Fruit fly (Drosophila melanogaster) whole organism, embryonic: ENCODE measurements around the gene Suv3.

Experiments used
- Abd-B ChIP-seq: fragments of 200-800 bp; sonication (Bioruptor generic); optimal IDR thresholded peaks from 2 replicates; lab custom pipeline; 2018; ENCODE audit warnings: missing biosample characterization, mild to moderate bottlenecking, missing genetic modification characterization, moderate library complexity
- BEAF-32 ChIP-seq: fragments of 200-800 bp; sonication (Bioruptor generic); optimal IDR thresholded peaks from 3 replicates; lab custom pipeline; 2017; ENCODE audit warnings: missing biosample characterization, missing genetic modification characterization, mild to moderate bottlenecking, moderate library complexity, missing genetic modification reagents
- CG10274 ChIP-seq: fragments of 200-800 bp; sonication (Bioruptor generic); optimal IDR thresholded peaks from 3 replicates; lab custom pipeline; 2017; ENCODE audit warnings: missing biosample characterization, mild to moderate bottlenecking, missing genetic modification characterization
- CG10543 ChIP-seq: fragments of 200-800 bp; sonication (Bioruptor generic); optimal IDR thresholded peaks from 3 replicates; lab custom pipeline; 2017; ENCODE audit warnings: missing biosample characterization, mild to moderate bottlenecking, missing genetic modification characterization, moderate library complexity
- CG13296 ChIP-seq: fragments of 200-800 bp; sonication (Bioruptor generic); optimal IDR thresholded peaks from 3 replicates; lab custom pipeline; 2018; ENCODE audit warnings: missing biosample characterization, mild to moderate bottlenecking, missing genetic modification characterization
- CG17328 ChIP-seq: fragments of 200-800 bp; sonication (Bioruptor generic); IDR thresholded peaks from 2 replicates; pipeline ENCODE4 v1.3.6; 2022; ENCODE audit warnings: missing biosample characterization, missing genetic modification characterization
- CG17829 ChIP-seq: fragments of 200-800 bp; optimal IDR thresholded peaks from 2 replicates; lab custom pipeline; 2019; ENCODE audit warnings: missing biosample characterization, mild to moderate bottlenecking, missing genetic modification characterization, moderate library complexity
- CG18619 ChIP-seq: fragments of 200-800 bp; sonication (Bioruptor generic); optimal IDR thresholded peaks from 3 replicates; lab custom pipeline; 2017; ENCODE audit warnings: missing biosample characterization, mild to moderate bottlenecking, missing genetic modification characterization
- CG3281 ChIP-seq: fragments of 200-800 bp; sonication (Bioruptor generic); optimal IDR thresholded peaks from 3 replicates; lab custom pipeline; 2017; ENCODE audit warnings: missing biosample characterization, mild to moderate bottlenecking, missing genetic modification characterization
- CG4328 ChIP-seq: fragments of 200-800 bp; sonication (Bioruptor generic); optimal IDR thresholded peaks from 3 replicates; lab custom pipeline; 2017; ENCODE audit warnings: missing biosample characterization, missing genetic modification reagents, missing genetic modification characterization
- CG7556 ChIP-seq: fragments of 200-800 bp; sonication (Bioruptor generic); optimal IDR thresholded peaks from 2 replicates; lab custom pipeline; 2017; ENCODE audit warnings: missing biosample characterization, mild to moderate bottlenecking, missing genetic modification characterization
- CG9727 ChIP-seq: fragments of 200-800 bp; sonication (Bioruptor generic); optimal IDR thresholded peaks from 3 replicates; lab custom pipeline; 2017; ENCODE audit warnings: missing biosample characterization, mild to moderate bottlenecking, missing genetic modification characterization
- D19A ChIP-seq: fragments of 200-800 bp; optimal IDR thresholded peaks from 3 replicates; lab custom pipeline; 2019; ENCODE audit warnings: missing biosample characterization, mild to moderate bottlenecking, missing genetic modification characterization, moderate library complexity
- Dek ChIP-seq: fragments of 200-800 bp; sonication (Bioruptor generic); optimal IDR thresholded peaks from 3 replicates; lab custom pipeline; 2019; ENCODE audit warnings: missing biosample characterization, mild to moderate bottlenecking, missing genetic modification characterization, moderate library complexity
- Doc3 ChIP-seq: fragments of 200-800 bp; sonication (Bioruptor generic); IDR thresholded peaks from 3 replicates; pipeline ENCODE4 v1.3.6; 2022; ENCODE audit warnings: missing biosample characterization, missing genetic modification characterization; ENCODE audit not compliant: partially characterized antibody
- Fer3 ChIP-seq: fragments of 200-800 bp; sonication (Bioruptor generic); optimal IDR thresholded peaks from 2 replicates; lab custom pipeline; 2018; ENCODE audit warnings: missing biosample characterization, mild to moderate bottlenecking, missing genetic modification characterization, moderate library complexity
- Gsc ChIP-seq: fragments of 200-800 bp; sonication (Bioruptor generic); IDR thresholded peaks from 2 replicates; pipeline ENCODE4 v1.3.6; 2022; ENCODE audit warnings: missing biosample characterization, missing genetic modification characterization
- Hr3 ChIP-seq: fragments of 200-800 bp; sonication (Bioruptor generic); optimal IDR thresholded peaks from 3 replicates; lab custom pipeline; 2016; ENCODE audit warnings: missing biosample characterization, missing genetic modification characterization
- Hr51 ChIP-seq, 2 experiments: fragments of 200-800 bp; sonication (Bioruptor generic); optimal IDR thresholded peaks; 2 replicates in 1 of 2; 3 replicates in 1 of 2; lab custom pipeline; 2016 to 2018; ENCODE audit warnings: missing biosample characterization in 2 of 2, missing genetic modification characterization in 2 of 2, mild to moderate bottlenecking in 1 of 2, moderate library complexity in 1 of 2
- Lim3 ChIP-seq: fragments of 200-800 bp; sonication (Bioruptor generic); IDR thresholded peaks from 2 replicates; pipeline ENCODE4 v1.3.6; 2022; ENCODE audit warnings: missing biosample characterization, missing genetic modification characterization
- Meics ChIP-seq: fragments of 200-800 bp; sonication (Bioruptor generic); optimal IDR thresholded peaks from 2 replicates; lab custom pipeline; 2017; ENCODE audit warnings: missing biosample characterization, mild to moderate bottlenecking, missing genetic modification characterization
- NC2α ChIP-seq: fragments of 200-800 bp; sonication (Bioruptor generic); optimal IDR thresholded peaks from 2 replicates; lab custom pipeline; 2016; ENCODE audit warnings: missing biosample characterization, missing genetic modification characterization
- Nf-YB ChIP-seq: fragments of 200-800 bp; sonication (Bioruptor generic); optimal IDR thresholded peaks from 3 replicates; lab custom pipeline; 2019; ENCODE audit warnings: missing biosample characterization, mild to moderate bottlenecking, missing genetic modification characterization, moderate library complexity
- Nf-YC ChIP-seq: fragments of 200-800 bp; optimal IDR thresholded peaks from 3 replicates; lab custom pipeline; 2019; ENCODE audit warnings: missing biosample characterization, mild to moderate bottlenecking, missing genetic modification characterization, moderate library complexity
- Oli ChIP-seq: fragments of 200-800 bp; sonication (Bioruptor generic); optimal IDR thresholded peaks from 2 replicates; lab custom pipeline; 2018; ENCODE audit warnings: missing biosample characterization, mild to moderate bottlenecking, missing genetic modification characterization, moderate library complexity
- Poxn ChIP-seq: fragments of 200-800 bp; sonication (Bioruptor generic); IDR thresholded peaks from 2 replicates; pipeline ENCODE4 v1.3.6; 2022; ENCODE audit warnings: missing biosample characterization, missing genetic modification characterization
- Sin3A ChIP-seq: fragments of >200 bp; optimal IDR thresholded peaks from 2 replicates; lab custom pipeline; 2018
- Ssrp ChIP-seq: fragments of 200-800 bp; sonication (Bioruptor generic); optimal IDR thresholded peaks from 2 replicates; lab custom pipeline; 2018; ENCODE audit warnings: missing biosample characterization, mild to moderate bottlenecking, missing genetic modification characterization, moderate library complexity
- Xbp1 ChIP-seq: fragments of 200-800 bp; sonication (Bioruptor generic); optimal IDR thresholded peaks from 3 replicates; lab custom pipeline; 2016; ENCODE audit warnings: missing biosample characterization, mild to moderate bottlenecking, missing genetic modification characterization
- al ChIP-seq: fragments of 200-800 bp; sonication (Bioruptor generic); IDR thresholded peaks from 2 replicates; pipeline ENCODE4 v1.3.6; 2022; ENCODE audit warnings: missing biosample characterization, missing genetic modification characterization
- ara ChIP-seq: fragments of 200-800 bp; sonication (Bioruptor generic); IDR thresholded peaks from 2 replicates; pipeline ENCODE4 v1.3.6; 2022; ENCODE audit warnings: missing biosample characterization, missing genetic modification characterization
- crp ChIP-seq, 2 experiments: fragments of 200-800 bp; sonication (Bioruptor generic); optimal IDR thresholded peaks; 2 replicates in 1 of 2; 3 replicates in 1 of 2; lab custom pipeline; 2017; ENCODE audit warnings: missing biosample characterization in 2 of 2, missing genetic modification characterization in 2 of 2, mild to moderate bottlenecking in 1 of 2, moderate library complexity in 1 of 2
- dmrt11E ChIP-seq: fragments of 200-800 bp; sonication (Bioruptor generic); optimal IDR thresholded peaks from 3 replicates; lab custom pipeline; 2018; ENCODE audit warnings: missing biosample characterization, mild to moderate bottlenecking, missing genetic modification characterization, moderate library complexity
- ewg ChIP-seq: fragments of 200-800 bp; sonication (Bioruptor generic); optimal IDR thresholded peaks from 3 replicates; lab custom pipeline; 2017; ENCODE audit warnings: mild to moderate bottlenecking, missing biosample characterization, missing genetic modification reagents, missing genetic modification characterization
- fd102C ChIP-seq: fragments of 200-800 bp; sonication (Bioruptor generic); optimal IDR thresholded peaks from 2 replicates; lab custom pipeline; 2018; ENCODE audit warnings: missing biosample characterization, mild to moderate bottlenecking, missing genetic modification characterization, moderate library complexity
- fd3F ChIP-seq: fragments of 200-800 bp; sonication (Bioruptor generic); optimal IDR thresholded peaks from 2 replicates; lab custom pipeline; 2018; ENCODE audit warnings: missing biosample characterization, mild to moderate bottlenecking, missing genetic modification characterization, moderate library complexity
- gro ChIP-seq: fragments of 200-800 bp; sonication (Bioruptor generic); optimal IDR thresholded peaks from 2 replicates; lab custom pipeline; 2016; ENCODE audit warnings: missing biosample characterization, missing genetic modification characterization
- klu ChIP-seq: fragments of 200-800 bp; sonication (Bioruptor generic); IDR thresholded peaks from 2 replicates; pipeline ENCODE4 v1.3.6; 2022; ENCODE audit warnings: missing biosample characterization, missing genetic modification characterization
- nmo ChIP-seq: fragments of 200-800 bp; sonication (Bioruptor generic); optimal IDR thresholded peaks from 2 replicates; lab custom pipeline; 2018; ENCODE audit warnings: missing biosample characterization, mild to moderate bottlenecking, missing genetic modification characterization, moderate library complexity
- pan ChIP-seq, 4 experiments: fragments of >200 bp in 3 of 4; fragments of 200-800 bp in 1 of 4; sonication (Bioruptor generic) in 1 of 4; optimal IDR thresholded peaks in 3 of 4; IDR thresholded peaks in 1 of 4; 2 replicates each; pipeline versions ENCODE4 v1.3.6 to Lab custom; 2017 to 2022; ENCODE audit warnings: missing biosample characterization in 2 of 4, missing genetic modification characterization in 2 of 4, mixed read lengths in 1 of 4
- ranshi ChIP-seq: fragments of 200-800 bp; sonication (Bioruptor generic); IDR thresholded peaks from 2 replicates; pipeline ENCODE4 v1.3.6; 2022; ENCODE audit warnings: missing biosample characterization, missing genetic modification characterization
- row ChIP-seq: fragments of 200-800 bp; sonication (Bioruptor generic); IDR thresholded peaks from 3 replicates; pipeline ENCODE4 v1.3.6; 2022; ENCODE audit warnings: missing biosample characterization, missing genetic modification characterization
- scrt ChIP-seq: fragments of 200-800 bp; sonication (Bioruptor generic); optimal IDR thresholded peaks from 2 replicates; lab custom pipeline; 2018; ENCODE audit warnings: missing biosample characterization, mild to moderate bottlenecking, missing genetic modification characterization, moderate library complexity
- sd ChIP-seq: fragments of 200-800 bp; sonication (Bioruptor generic); optimal IDR thresholded peaks from 3 replicates; lab custom pipeline; 2018; ENCODE audit warnings: missing biosample characterization, mild to moderate bottlenecking, missing genetic modification characterization, moderate library complexity
- sna ChIP-seq: fragments of 200-800 bp; sonication (Bioruptor generic); IDR thresholded peaks from 2 replicates; pipeline ENCODE4 v1.3.6; 2022; ENCODE audit warnings: missing biosample characterization, missing genetic modification characterization; ENCODE audit not compliant: partially characterized antibody
- stc ChIP-seq: fragments of 200-800 bp; sonication (Bioruptor generic); IDR thresholded peaks from 2 replicates; pipeline ENCODE4 v1.3.6; 2022; ENCODE audit warnings: missing biosample characterization, missing genetic modification characterization
- trem ChIP-seq: fragments of 200-800 bp; optimal IDR thresholded peaks from 3 replicates; lab custom pipeline; 2019; ENCODE audit warnings: missing biosample characterization, mild to moderate bottlenecking, missing genetic modification characterization, moderate library complexity
- tx ChIP-seq: fragments of 200-800 bp; sonication (Bioruptor generic); optimal IDR thresholded peaks from 2 replicates; lab custom pipeline; 2016; ENCODE audit warnings: missing biosample characterization, missing genetic modification characterization

Suv3 gene

DNA sequence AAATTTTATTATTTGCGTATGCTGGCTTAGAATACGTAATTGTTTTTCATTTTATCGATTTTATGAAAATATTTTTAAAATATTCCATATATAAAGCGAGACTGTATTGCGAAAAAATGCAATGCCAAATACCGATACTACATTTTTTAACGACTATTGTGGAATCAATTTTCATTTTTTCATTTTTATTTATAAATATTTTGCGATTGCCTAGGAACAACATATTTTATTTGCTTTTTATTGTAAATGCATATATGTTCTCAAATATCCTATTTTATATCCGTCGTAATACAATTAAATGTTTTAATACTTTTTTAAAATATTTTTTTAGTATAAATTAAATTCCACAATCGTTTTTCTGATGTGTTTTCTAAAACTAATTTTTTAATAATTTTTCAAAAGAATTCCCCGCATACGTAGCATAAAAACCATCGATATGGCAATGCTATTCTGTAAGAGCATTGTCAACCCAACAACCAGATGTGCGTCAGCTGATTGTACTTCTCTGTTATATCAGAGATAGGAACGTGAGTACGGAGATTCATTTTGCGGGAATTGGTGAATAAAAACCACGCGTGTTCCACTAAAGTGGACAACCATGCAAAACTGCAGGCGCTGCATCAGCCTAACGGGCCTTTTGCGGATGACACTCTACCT is at the start of gene Suv3:
Gene Suv3, plus strand, starts transcription at position 489 of the 657 bp plus-strand sequence.
- TF ChIP-seq CG13296 (GFP tag; lab: Kevin White, UChicago) (peak; percentile 13), CG10274 (no peak), CG3281 (GFP tag; lab: Kevin White, UChicago) (peak; percentile 7), CG10543 (GFP tag; lab: Kevin White, UChicago) (peak; percentile 47), Dek (tag; lab: Kevin White, UChicago) (peak; percentile 2), gro (no peak), al (GFP tag; lab: Robert Waterston, UW) (peak; percentile 29; the same call in 1 of the 2 replicates), fd3F (GFP tag; lab: Kevin White, UChicago) (peak; percentile 25), Doc3 (GFP tag; lab: Robert Waterston, UW) (peak; percentile 25; the same call in 1 of the 3 replicates), scrt (GFP tag; lab: Kevin White, UChicago) (no peak), klu (no peak), Meics (peak; percentile 47), fd102C (GFP tag; lab: Kevin White, UChicago) (no peak), ara (GFP tag; lab: Robert Waterston, UW) (no peak), row (GFP tag; lab: Robert Waterston, UW) (peak; percentile 50), CG17328 (GFP tag; lab: Robert Waterston, UW) (peak; percentile 15; the same call in 1 of the 2 replicates), Abd-B (GFP tag; lab: Kevin White, UChicago) (peak; percentile 33), Lim3 (no peak), CG17829 (tag; lab: Kevin White, UChicago) (peak; percentile 38), Hr51 (GFP tag; optimal IDR thresholded peaks at IDR 0.05; lab: Kevin White, UChicago) (peak in 1 of 2 experiments; percentile 58), NC2α (GFP tag; lab: Kevin White, UChicago) (no peak), sd (tag; lab: Kevin White, UChicago) (no peak), pan (optimal IDR thresholded peaks at IDR 0.05; lab: Kevin White, UChicago) (no peak), pan (GFP tag; optimal IDR thresholded peaks at IDR 0.05 in 1 of 2, IDR thresholded peaks at IDR 0.05 in 1 of 2) (peak in 1 of 2 experiments; percentile 36), Fer3 (tag; lab: Kevin White, UChicago) (peak; percentile 61), crp (GFP tag; optimal IDR thresholded peaks at IDR 0.05; lab: Kevin White, UChicago) (peak; percentile 20 to 89), Gsc (no peak), ewg (GFP tag; lab: Kevin White, UChicago) (no peak), BEAF-32 (GFP tag; lab: Kevin White, UChicago) (peak; percentile 54), trem (tag; lab: Kevin White, UChicago) (peak; percentile 5), D19A (tag; lab: Kevin White, UChicago) (peak; percentile 48), tx (GFP tag; lab: Kevin White, UChicago) (no peak), Poxn (GFP tag; lab: Robert Waterston, UW) (no peak), stc (GFP tag; lab: Robert Waterston, UW) (0 out of 2 replicates have a peak, but pooled peaks have one; percentile 25), Oli (peak; percentile 22), Nf-YB (GFP tag; lab: Kevin White, UChicago) (peak; percentile 8), CG4328 (GFP tag; lab: Kevin White, UChicago) (peak; percentile 19), ranshi (GFP tag; lab: Robert Waterston, UW) (no peak), Nf-YC (peak; percentile 63), CG7556 (GFP tag; lab: Kevin White, UChicago) (peak; percentile 26), CG18619 (GFP tag; lab: Kevin White, UChicago) (no peak), Ssrp (peak; percentile 59), Xbp1 (GFP tag; lab: Kevin White, UChicago) (peak; percentile 6), CG9727 (GFP tag; lab: Kevin White, UChicago) (peak; percentile 58), Sin3A (peak; percentile 14), nmo (GFP tag; lab: Kevin White, UChicago) (peak; percentile 60), sna (GFP tag; lab: Robert Waterston, UW) (no peak), dmrt11E (tag; lab: Kevin White, UChicago) (peak; percentile 45), Hr3 (GFP tag; lab: Kevin White, UChicago) (peak; percentile 52)
